Fruit fly (Drosophila melanogaster) whole organism, embryonic: Measurements from ENCODE around the gene Cep290.

Experiments
- Bdp1 ChIP-seq: fragments of 200-800 bp; sonication (Bioruptor generic); optimal IDR thresholded peaks from 3 replicates; lab custom pipeline; 2016; ENCODE audit warnings: missing biosample characterization, missing genetic modification characterization
- CG10274 ChIP-seq: fragments of 200-800 bp; sonication (Bioruptor generic); optimal IDR thresholded peaks from 3 replicates; lab custom pipeline; 2017; ENCODE audit warnings: missing biosample characterization, mild to moderate bottlenecking, missing genetic modification characterization
- CG10431 ChIP-seq: fragments of 200-800 bp; sonication (Bioruptor generic); optimal IDR thresholded peaks from 3 replicates; lab custom pipeline; 2018; ENCODE audit warnings: missing biosample characterization, mild to moderate bottlenecking, missing genetic modification characterization
- CG11398 ChIP-seq: fragments of 200-800 bp; sonication (Bioruptor generic); optimal IDR thresholded peaks from 2 replicates; lab custom pipeline; 2016; ENCODE audit warnings: missing biosample characterization, missing genetic modification characterization
- CG11560 ChIP-seq: fragments of 200-800 bp; sonication (Bioruptor generic); IDR thresholded peaks from 3 replicates; pipeline ENCODE4 v1.3.6; 2022; ENCODE audit warnings: missing biosample characterization, missing genetic modification characterization
- CG13287 ChIP-seq: fragments of 200-800 bp; sonication (Bioruptor generic); IDR thresholded peaks from 2 replicates; pipeline ENCODE4 v1.3.6; 2022; ENCODE audit warnings: missing biosample characterization, missing genetic modification characterization; ENCODE audit not compliant: partially characterized antibody
- CG1529 ChIP-seq: fragments of 200-800 bp; sonication (Bioruptor generic); optimal IDR thresholded peaks from 3 replicates; lab custom pipeline; 2018; ENCODE audit warnings: missing biosample characterization, missing genetic modification characterization
- CG15601 ChIP-seq: fragments of 200-800 bp; sonication (Bioruptor generic); optimal IDR thresholded peaks from 3 replicates; lab custom pipeline; 2019; ENCODE audit warnings: missing biosample characterization, mild to moderate bottlenecking, missing genetic modification characterization, moderate library complexity
- CG17186 ChIP-seq: fragments of 200-800 bp; sonication (Bioruptor generic); optimal IDR thresholded peaks from 3 replicates; lab custom pipeline; 2017; ENCODE audit warnings: missing biosample characterization, missing genetic modification reagents, missing genetic modification characterization
- CG17328 ChIP-seq: fragments of 200-800 bp; sonication (Bioruptor generic); IDR thresholded peaks from 2 replicates; pipeline ENCODE4 v1.3.6; 2022; ENCODE audit warnings: missing biosample characterization, missing genetic modification characterization
- CG17359 ChIP-seq: fragments of 200-800 bp; sonication (Bioruptor generic); optimal IDR thresholded peaks from 3 replicates; lab custom pipeline; 2018; ENCODE audit warnings: missing biosample characterization, mild to moderate bottlenecking, missing genetic modification characterization, moderate library complexity
- CG17802 ChIP-seq: fragments of 200-800 bp; sonication (Bioruptor generic); optimal IDR thresholded peaks from 2 replicates; lab custom pipeline; 2018; ENCODE audit warnings: missing biosample characterization, mild to moderate bottlenecking, missing genetic modification characterization, moderate library complexity
- CG2116 ChIP-seq: fragments of 200-800 bp; sonication (Bioruptor generic); optimal IDR thresholded peaks from 3 replicates; lab custom pipeline; 2018; ENCODE audit warnings: missing biosample characterization, mild to moderate bottlenecking, missing genetic modification characterization
- CG4404 ChIP-seq: fragments of 200-800 bp; sonication (Bioruptor generic); IDR thresholded peaks from 2 replicates; pipeline ENCODE4 v1.3.6; 2022; ENCODE audit warnings: missing biosample characterization, missing genetic modification characterization
- CG5245 ChIP-seq: fragments of 200-800 bp; sonication (Bioruptor generic); optimal IDR thresholded peaks from 3 replicates; lab custom pipeline; 2016; ENCODE audit warnings: missing biosample characterization, missing genetic modification characterization
- CG6813 ChIP-seq: fragments of 200-800 bp; sonication (Bioruptor generic); optimal IDR thresholded peaks from 2 replicates; lab custom pipeline; 2017; ENCODE audit warnings: missing biosample characterization, missing genetic modification characterization, mild to moderate bottlenecking, moderate library complexity, missing genetic modification reagents
- CG7271 ChIP-seq: fragments of 200-800 bp; sonication (Bioruptor generic); optimal IDR thresholded peaks from 2 replicates; lab custom pipeline; 2018; ENCODE audit warnings: missing biosample characterization, mild to moderate bottlenecking, missing genetic modification characterization, moderate library complexity
- CG9609 ChIP-seq: fragments of 200-800 bp; sonication (Bioruptor generic); optimal IDR thresholded peaks from 3 replicates; lab custom pipeline; 2016; ENCODE audit warnings: missing biosample characterization, missing genetic modification characterization
- CG9727 ChIP-seq: fragments of 200-800 bp; sonication (Bioruptor generic); optimal IDR thresholded peaks from 3 replicates; lab custom pipeline; 2017; ENCODE audit warnings: missing biosample characterization, mild to moderate bottlenecking, missing genetic modification characterization
- CHES-1-like ChIP-seq: fragments of 200-800 bp; sonication (Bioruptor generic); optimal IDR thresholded peaks from 2 replicates; lab custom pipeline; 2016; ENCODE audit warnings: missing biosample characterization, missing genetic modification characterization
- Doc3 ChIP-seq: fragments of 200-800 bp; sonication (Bioruptor generic); IDR thresholded peaks from 3 replicates; pipeline ENCODE4 v1.3.6; 2022; ENCODE audit warnings: missing biosample characterization, missing genetic modification characterization; ENCODE audit not compliant: partially characterized antibody
- Gsc ChIP-seq: fragments of 200-800 bp; sonication (Bioruptor generic); IDR thresholded peaks from 2 replicates; pipeline ENCODE4 v1.3.6; 2022; ENCODE audit warnings: missing biosample characterization, missing genetic modification characterization
- Gug ChIP-seq: fragments of 200-800 bp; sonication (Bioruptor generic); IDR thresholded peaks from 4 replicates; pipeline ENCODE4 v1.3.6; 2022; ENCODE audit warnings: missing biosample characterization, missing genetic modification characterization
- Hmx ChIP-seq: fragments of 200-800 bp; sonication (Bioruptor generic); optimal IDR thresholded peaks from 2 replicates; lab custom pipeline; 2016; ENCODE audit warnings: missing biosample characterization, missing genetic modification characterization
- Hsf ChIP-seq: fragments of 200-800 bp; sonication (Bioruptor generic); optimal IDR thresholded peaks from 3 replicates; lab custom pipeline; 2016; ENCODE audit warnings: missing biosample characterization, missing genetic modification characterization
- Kr ChIP-seq: fragments of 200-800 bp; sonication (Bioruptor generic); optimal IDR thresholded peaks from 2 replicates; lab custom pipeline; 2017; ENCODE audit warnings: missing biosample characterization, mild to moderate bottlenecking, missing genetic modification characterization
- Lim3 ChIP-seq: fragments of 200-800 bp; sonication (Bioruptor generic); IDR thresholded peaks from 2 replicates; pipeline ENCODE4 v1.3.6; 2022; ENCODE audit warnings: missing biosample characterization, missing genetic modification characterization
- Mes4 ChIP-seq: fragments of 200-800 bp; sonication (Bioruptor generic); optimal IDR thresholded peaks from 2 replicates; lab custom pipeline; 2016; ENCODE audit warnings: missing biosample characterization, missing genetic modification characterization
- NC2α ChIP-seq: fragments of 200-800 bp; sonication (Bioruptor generic); optimal IDR thresholded peaks from 2 replicates; lab custom pipeline; 2016; ENCODE audit warnings: missing biosample characterization, missing genetic modification characterization
- NFAT ChIP-seq: fragments of 200-800 bp; sonication (Bioruptor generic); IDR thresholded peaks from 2 replicates; pipeline ENCODE4 v1.3.6; 2022; ENCODE audit warnings: missing biosample characterization, missing genetic modification characterization
- Optix ChIP-seq: fragments of 200-800 bp; sonication (Bioruptor generic); IDR thresholded peaks from 3 replicates; pipeline ENCODE4 v1.3.6; 2022; ENCODE audit warnings: missing biosample characterization, missing genetic modification characterization
- Scr ChIP-seq: fragments of 200-800 bp; sonication (Bioruptor generic); IDR thresholded peaks from 2 replicates; pipeline ENCODE4 v1.3.6; 2022; ENCODE audit warnings: missing biosample characterization, missing genetic modification characterization; ENCODE audit not compliant: partially characterized antibody
- TFAM ChIP-seq: fragments of 200-800 bp; sonication (Bioruptor generic); optimal IDR thresholded peaks from 2 replicates; lab custom pipeline; 2017; ENCODE audit warnings: missing biosample characterization, missing genetic modification characterization, inconsistent platforms
- Xrp1 ChIP-seq: fragments of 200-800 bp; sonication (Bioruptor generic); IDR thresholded peaks from 2 replicates; pipeline ENCODE4 v1.3.6; 2022; ENCODE audit warnings: missing biosample characterization, missing genetic modification characterization
- ab ChIP-seq: fragments of 200-800 bp; sonication (Bioruptor generic); optimal IDR thresholded peaks from 2 replicates; lab custom pipeline; 2016; ENCODE audit warnings: missing biosample characterization, missing genetic modification characterization
- ase ChIP-seq: fragments of 200-800 bp; sonication (Bioruptor generic); IDR thresholded peaks from 3 replicates; pipeline ENCODE4 v1.3.6; 2022; ENCODE audit warnings: missing biosample characterization, missing genetic modification characterization
- ato ChIP-seq: fragments of 200-800 bp; sonication (Bioruptor generic); IDR thresholded peaks from 2 replicates; pipeline ENCODE4 v1.3.6; 2022; ENCODE audit warnings: missing biosample characterization, missing genetic modification characterization; ENCODE audit not compliant: partially characterized antibody
- bcd ChIP-seq: fragments of 200-800 bp; sonication (Bioruptor generic); optimal IDR thresholded peaks from 2 replicates; lab custom pipeline; 2017; ENCODE audit warnings: missing biosample characterization, mild to moderate bottlenecking, missing genetic modification characterization
- caup ChIP-seq: fragments of 200-800 bp; sonication (Bioruptor generic); optimal IDR thresholded peaks from 3 replicates; lab custom pipeline; 2017; ENCODE audit warnings: missing biosample characterization, mild to moderate bottlenecking, missing genetic modification characterization, moderate library complexity; ENCODE audit not compliant: severe bottlenecking
- da ChIP-seq: fragments of 200-800 bp; sonication (Bioruptor generic); optimal IDR thresholded peaks from 2 replicates; lab custom pipeline; 2016; ENCODE audit warnings: missing biosample characterization, missing genetic modification characterization
- dmrt99B ChIP-seq: fragments of 200-800 bp; sonication (Bioruptor generic); optimal IDR thresholded peaks from 2 replicates; lab custom pipeline; 2018; ENCODE audit warnings: missing biosample characterization, mild to moderate bottlenecking, missing genetic modification characterization, moderate library complexity
- dpn ChIP-seq, 2 experiments: fragments of 200-800 bp; sonication (Bioruptor generic); optimal IDR thresholded peaks; 3 replicates each; lab custom pipeline; 2016; ENCODE audit warnings: missing biosample characterization in 2 of 2, missing genetic modification characterization in 2 of 2
- gsb-n ChIP-seq: fragments of 200-800 bp; sonication (Bioruptor generic); optimal IDR thresholded peaks from 3 replicates; lab custom pipeline; 2018; ENCODE audit warnings: missing biosample characterization, mild to moderate bottlenecking, missing genetic modification characterization
- hth ChIP-seq: fragments of >200 bp; optimal IDR thresholded peaks from 2 replicates; lab custom pipeline; 2017; ENCODE audit warnings: inconsistent platforms
- pb ChIP-seq: fragments of 200-800 bp; sonication (Bioruptor generic); optimal IDR thresholded peaks from 3 replicates; lab custom pipeline; 2016; ENCODE audit warnings: missing biosample characterization, missing genetic modification characterization
- pita ChIP-seq: fragments of 200-800 bp; sonication (Bioruptor generic); optimal IDR thresholded peaks from 2 replicates; lab custom pipeline; 2017; ENCODE audit warnings: missing biosample characterization, mild to moderate bottlenecking, missing genetic modification characterization
- sima ChIP-seq: fragments of 200-800 bp; sonication (Bioruptor generic); optimal IDR thresholded peaks from 2 replicates; lab custom pipeline; 2016; ENCODE audit warnings: missing biosample characterization, missing genetic modification characterization
- stwl ChIP-seq: fragments of 200-800 bp; sonication (Bioruptor generic); optimal IDR thresholded peaks from 3 replicates; lab custom pipeline; 2018; ENCODE audit warnings: missing biosample characterization, mild to moderate bottlenecking, missing genetic modification characterization, moderate library complexity
- trh ChIP-seq: fragments of 200-800 bp; sonication (Bioruptor generic); optimal IDR thresholded peaks from 2 replicates; lab custom pipeline; 2016; ENCODE audit warnings: missing biosample characterization, missing genetic modification characterization
- zfh1 ChIP-seq: fragments of 200-800 bp; sonication (Bioruptor generic); IDR thresholded peaks from 3 replicates; pipeline ENCODE4 v1.3.6; 2022; ENCODE audit warnings: missing biosample characterization, missing genetic modification characterization

Gene Cep290

DNA sequence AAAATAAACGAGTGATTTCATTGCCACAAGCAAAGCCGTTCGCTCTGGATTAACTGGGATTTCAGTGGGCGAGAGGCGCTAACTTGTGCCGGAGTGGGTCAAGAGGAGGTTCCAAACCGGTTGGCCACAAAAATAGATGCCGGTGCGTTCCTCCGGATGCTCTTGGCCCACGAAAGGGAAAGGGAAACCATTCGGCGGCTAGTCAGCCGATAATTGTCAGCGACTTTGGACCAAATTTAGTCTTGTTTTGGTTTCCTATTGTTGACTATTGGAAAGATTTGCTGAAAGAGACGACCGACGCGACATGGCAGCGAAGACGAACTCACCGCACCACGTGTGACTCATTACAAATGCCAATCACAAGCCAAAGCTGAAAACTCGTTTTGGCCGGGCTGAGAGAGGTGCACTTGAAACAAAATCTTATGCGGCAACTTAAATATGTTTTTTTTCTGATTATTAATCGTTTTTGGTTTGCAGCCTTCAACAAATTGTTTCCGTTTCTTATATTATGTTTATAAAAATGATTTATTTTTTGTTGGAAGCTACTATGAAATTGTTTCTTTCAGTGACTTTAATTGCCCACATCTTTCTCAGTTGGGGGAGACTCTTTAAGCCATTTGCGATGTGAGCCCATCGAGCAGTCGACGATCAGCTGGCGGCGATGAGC, 51.7 kb downstream of the Cep290 start, which contains the start of gene CG34056 (continued):
- TF ChIP-seq zfh1 = peak; percentile 97
- peak; percentile 90 to 94 for TF ChIP-seq dpn (GFP tag; optimal IDR thresholded peaks at IDR 0.05; lab: Kevin White, UChicago)
- TF ChIP-seq CG9727 = peak; percentile 91
- TF ChIP-seq CG17186 = peak; percentile 44
- peak; percentile 85 for TF ChIP-seq Optix
- peak; percentile 38 for TF ChIP-seq CG11398 (GFP tag; lab: Kevin White, UChicago)
- TF ChIP-seq ase (GFP tag; lab: Robert Waterston, UW) = peak; percentile 90
- TF ChIP-seq CHES-1-like (GFP tag; lab: Kevin White, UChicago) = peak; percentile 28
- TF ChIP-seq NFAT = peak; percentile 95
- no peak for TF ChIP-seq CG13287 (GFP tag; lab: Robert Waterston, UW)
- TF ChIP-seq gsb-n (tag; lab: Kevin White, UChicago) = peak; percentile 91
- peak; percentile 49 for TF ChIP-seq TFAM (GFP tag; lab: Kevin White, UChicago)
- TF ChIP-seq caup (GFP tag; lab: Kevin White, UChicago) = peak; percentile 88
- peak; percentile 32 for TF ChIP-seq CG9609 (GFP tag; lab: Kevin White, UChicago)
- TF ChIP-seq pb (GFP tag; lab: Kevin White, UChicago) = peak; percentile 69
- TF ChIP-seq Bdp1 (GFP tag; lab: Kevin White, UChicago) = peak; percentile 55
- TF ChIP-seq CG1529 (GFP tag; lab: Kevin White, UChicago) = peak; percentile 78
- no peak for TF ChIP-seq Kr (GFP tag; lab: Kevin White, UChicago)
- peak; percentile 23 for TF ChIP-seq stwl (tag; lab: Kevin White, UChicago)
- peak; percentile 87 for TF ChIP-seq CG4404 (GFP tag; lab: Robert Waterston, UW)
- TF ChIP-seq pita (GFP tag; lab: Kevin White, UChicago) = no peak
- peak; percentile 75 for TF ChIP-seq CG11560 (tag; lab: Robert Waterston, UW)
- TF ChIP-seq Hmx (GFP tag; lab: Kevin White, UChicago) = peak; percentile 40
- TF ChIP-seq CG10274 = peak; percentile 79
- peak; percentile 66 for TF ChIP-seq CG17802 (tag; lab: Kevin White, UChicago)
- peak; percentile 97 for TF ChIP-seq dmrt99B (tag; lab: Kevin White, UChicago)
- TF ChIP-seq bcd (GFP tag; lab: Kevin White, UChicago) = peak; percentile 91
- peak; percentile 46 for TF ChIP-seq CG10431 (GFP tag; lab: Kevin White, UChicago)
- TF ChIP-seq hth (lab: Kevin White, UChicago) = no peak
- TF ChIP-seq Lim3 (GFP tag; lab: Robert Waterston, UW) = peak; percentile 73; the same call in 1 of the 2 replicates
- peak; percentile 66 for TF ChIP-seq CG7271 (tag; lab: Kevin White, UChicago)
- no peak for TF ChIP-seq ato (GFP tag; lab: Robert Waterston, UW)
- TF ChIP-seq Mes4 = peak; percentile 44
- TF ChIP-seq CG17359 (tag; lab: Kevin White, UChicago) = peak; percentile 96
- peak; percentile 90 for TF ChIP-seq CG6813 (GFP tag; lab: Kevin White, UChicago)
- TF ChIP-seq ab (GFP tag; lab: Kevin White, UChicago) = no peak
- TF ChIP-seq Scr (GFP tag; lab: Robert Waterston, UW) = no peak
- peak; percentile 96 for TF ChIP-seq Xrp1 (GFP tag; lab: Robert Waterston, UW)
- peak; percentile 85; the same call in 1 of the 2 replicates for TF ChIP-seq Gsc
- TF ChIP-seq Hsf (GFP tag; lab: Kevin White, UChicago) = peak; percentile 79
- no peak for TF ChIP-seq NC2α (GFP tag; lab: Kevin White, UChicago)
- no peak for TF ChIP-seq Doc3 (GFP tag; lab: Robert Waterston, UW)
- peak; percentile 92 for TF ChIP-seq CG17328 (GFP tag; lab: Robert Waterston, UW)
- TF ChIP-seq da (GFP tag; lab: Kevin White, UChicago) = no peak
- peak; percentile 84 for TF ChIP-seq Gug
- peak; percentile 24 for TF ChIP-seq CG2116 (GFP tag; lab: Kevin White, UChicago)
- peak; percentile 92 for TF ChIP-seq CG5245 (GFP tag; lab: Kevin White, UChicago)
- TF ChIP-seq trh (GFP tag; lab: Kevin White, UChicago) = peak; percentile 63
- TF ChIP-seq CG15601 = peak; percentile 75
- TF ChIP-seq sima (GFP tag; lab: Kevin White, UChicago) = peak; percentile 65
